Fruit fly (Drosophila melanogaster) whole organism: ENCODE data around the gene CG3597.

Experiments
- CG8478 ChIP-seq: fragments of >200 bp; optimal IDR thresholded peaks from 2 replicates; lab custom pipeline; 2018; ENCODE audit warnings: inconsistent platforms
- psq ChIP-seq: fragments of >200 bp; optimal IDR thresholded peaks from 2 replicates; lab custom pipeline; 2017

dm6 chr2L:2376418-2376702 lies 5.0 kb upstream of the CG3597 start:
- no peak for TF ChIP-seq CG8478 (lab: Kevin White, UChicago)
- TF ChIP-seq psq (lab: Kevin White, UChicago): no peak
